Worm (Caenorhabditis elegans): ENCODE results near the gene Y37E11AM.2.

Gene Y37E11AM.2

DNA sequence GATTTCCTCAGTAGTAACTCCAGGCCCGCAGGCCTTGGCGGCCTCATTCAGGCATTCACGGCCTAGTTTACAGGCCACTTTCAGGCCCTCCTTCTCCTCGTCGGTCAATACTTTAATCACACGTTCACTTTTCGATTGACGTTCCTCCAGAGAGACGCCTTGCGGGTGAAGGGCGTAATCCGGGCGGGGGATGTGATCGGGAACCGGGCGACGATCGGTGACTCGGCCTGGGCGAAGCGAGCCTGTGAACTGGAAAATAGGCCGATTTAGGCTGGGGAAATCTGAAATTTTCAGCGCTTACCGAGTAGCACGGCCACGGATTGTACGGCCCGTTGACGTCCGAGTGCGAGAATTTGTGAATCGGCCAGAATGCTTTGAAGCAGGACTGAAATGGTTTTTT, 39.0 kb downstream of the Y37E11AM.2 start:
- TF ChIP-seq F37B4.10 (GFP tag; IDR thresholded peaks at IDR 0.05) (0 out of 2 replicates have a peak, but pooled peaks have one; percentile 62), dpl-1 (GFP tag; optimal IDR thresholded peaks at IDR 0.05) (no peak), snpc-3.4 (tag; optimal IDR thresholded peaks at IDR 0.05) (no peak), dox-1 (GFP tag; IDR thresholded peaks at IDR 0.05) (no peak), ztf-28 (GFP tag; IDR thresholded peaks at IDR 0.05) (no peak), zfh-2 (GFP tag; conservative IDR thresholded peaks at IDR 0.05) (peak; percentile 82)

DNA sequence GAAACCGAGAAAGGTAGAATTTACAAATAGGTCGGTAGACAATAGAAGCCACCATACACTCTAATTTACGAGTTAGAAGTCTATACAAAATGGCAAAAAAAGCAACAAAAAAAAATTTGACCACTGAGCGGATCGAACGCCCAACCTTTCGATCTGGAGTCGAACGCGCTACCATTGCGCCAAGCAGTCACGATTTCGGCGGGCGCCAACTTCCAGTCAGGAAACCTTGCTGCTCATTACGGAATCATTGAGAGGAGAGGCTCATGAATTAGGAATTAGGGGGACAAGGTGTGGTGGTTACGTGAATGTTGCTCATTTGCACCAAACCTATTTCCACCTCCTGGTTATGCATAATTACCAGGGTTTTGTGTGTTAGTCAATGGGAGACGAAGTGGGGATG, 43.5 kb downstream of the Y37E11AM.2 start:
- TF ChIP-seq hmg-1.2 (GFP tag; IDR thresholded peaks at IDR 0.05) = peak; percentile 27; the same call in 1 of the 2 replicates
- peak; percentile 41 for TF ChIP-seq rpc-1 (optimal IDR thresholded peaks at IDR 0.05)
- TF ChIP-seq rpc-1 (tag; optimal IDR thresholded peaks at IDR 0.05) = peak; percentile 68
- TF ChIP-seq tbp1 (GFP tag; optimal IDR thresholded peaks at IDR 0.05) = peak; percentile 85
- no peak for TF ChIP-seq C17E4.6 (GFP tag; IDR thresholded peaks at IDR 0.05)
- peak; percentile 63 for TF ChIP-seq B0261.1 (tag; optimal IDR thresholded peaks at IDR 0.05)
- no peak for TF ChIP-seq unc-130 (GFP tag; optimal IDR thresholded peaks at IDR 0.05)

Measured in whole organism, young adult.